Worm (Caenorhabditis elegans) whole organism, L4/young adult: ENCODE measurements around the gene elpc-4.

ENCODE experiments used
- W03F9.2 ChIP-seq: fragments of 150-350 bp; optimal IDR thresholded peaks from 2 replicates; lab custom pipeline; 2014; ENCODE audit warnings: missing biosample characterization, missing genetic modification characterization
- dao-5 ChIP-seq: sonication (generic microtip); optimal IDR thresholded peaks from 2 replicates; lab custom pipeline; 2016; ENCODE audit warnings: missing genotype, missing genetic modification characterization, moderate library complexity, missing compliant biosample characterization
- him-1 ChIP-seq: sonication (generic microtip); optimal IDR thresholded peaks from 2 replicates; lab custom pipeline; 2016; ENCODE audit warnings: missing genotype, missing genetic modification reagents, missing genetic modification characterization, missing compliant biosample characterization

Gene elpc-4

ce11 chrIV:8016694-8017093 is at the start of gene elpc-4:
elpc-4 (plus strand) TSS chrIV:8016994.
- TF ChIP-seq him-1 (no peak), dao-5 (tag; lab: Kevin White, UChicago) (no peak), W03F9.2 (tag; lab: Kevin White, UChicago) (no peak)

ce11 chrIV:7967006-7967405 is 49.8 kb upstream of the elpc-4 start, which contains the start of gene F57H12.5:
F57H12.5 (plus strand) TSS chrIV:7967306.
- TF ChIP-seq W03F9.2 (tag; lab: Kevin White, UChicago) (no peak), him-1 (no peak), dao-5 (tag; lab: Kevin White, UChicago) (no peak)

ce11 chrIV:7976210-7976609 is 40.6 kb upstream of the elpc-4 start, which contains the start of gene F57H12.6:
F57H12.6 (minus strand) TSS chrIV:7976310.
- TF ChIP-seq W03F9.2 (tag; lab: Kevin White, UChicago) (no peak), him-1 (no peak), dao-5 (tag; lab: Kevin White, UChicago) (no peak)

- no peak for TF ChIP-seq W03F9.2 (tag; lab: Kevin White, UChicago)
- no peak for TF ChIP-seq him-1
- TF ChIP-seq dao-5 (tag; lab: Kevin White, UChicago) = no peak
These were observed 39.3 kb upstream of the elpc-4 start, which contains the start of gene ora-1 for ce11 chrIV:7977452-7977940. ora-1 (plus strand) TSS chrIV:7977890.

ce11 chrIV:7979588-7979987 is 37.2 kb upstream of the elpc-4 start, which contains the start of gene unc-24:
unc-24 (plus strand) TSS chrIV:7979870.
- TF ChIP-seq him-1 = no peak
- no peak for TF ChIP-seq W03F9.2 (tag; lab: Kevin White, UChicago)
- TF ChIP-seq dao-5 (tag; lab: Kevin White, UChicago) = no peak

- no peak for TF ChIP-seq dao-5 (tag; lab: Kevin White, UChicago)
- TF ChIP-seq him-1 = no peak
- no peak for TF ChIP-seq W03F9.2 (tag; lab: Kevin White, UChicago)
These were observed 34.7 kb upstream of the elpc-4 start, which contains the start of gene arf-5 for ce11 chrIV:7982024-7982576. arf-5 (plus strand) TSS chrIV:7982526.

ce11 chrIV:7983021-7983420 is 33.8 kb upstream of the elpc-4 start:
- TF ChIP-seq W03F9.2 (tag; lab: Kevin White, UChicago) (no peak), him-1 (no peak), dao-5 (tag; lab: Kevin White, UChicago) (no peak)

- no peak for TF ChIP-seq him-1
- no peak for TF ChIP-seq dao-5 (tag; lab: Kevin White, UChicago)
- TF ChIP-seq W03F9.2 (tag; lab: Kevin White, UChicago) = no peak
These were observed 33.0 kb upstream of the elpc-4 start for ce11 chrIV:7983728-7984346.

ce11 chrIV:7985737-7986136 is 31.1 kb upstream of the elpc-4 start:
- no peak for TF ChIP-seq W03F9.2 (tag; lab: Kevin White, UChicago)
- TF ChIP-seq dao-5 (tag; lab: Kevin White, UChicago) = no peak
- TF ChIP-seq him-1 = no peak

ce11 chrIV:7987083-7987482 is 29.7 kb upstream of the elpc-4 start, which contains the start of gene mec-17:
mec-17 (minus strand) TSS chrIV:7987183.
- TF ChIP-seq W03F9.2 (tag; lab: Kevin White, UChicago) (no peak), dao-5 (tag; lab: Kevin White, UChicago) (no peak), him-1 (no peak)

ce11 chrIV:7988385-7988784 is 28.4 kb upstream of the elpc-4 start, which contains the start of gene col-115:
col-115 (plus strand) TSS chrIV:7988685.
- no peak for TF ChIP-seq dao-5 (tag; lab: Kevin White, UChicago)
- no peak for TF ChIP-seq him-1
- no peak for TF ChIP-seq W03F9.2 (tag; lab: Kevin White, UChicago)

ce11 chrIV:7994715-7995114 is 22.1 kb upstream of the elpc-4 start:
- TF ChIP-seq him-1 (no peak), dao-5 (tag; lab: Kevin White, UChicago) (no peak), W03F9.2 (tag; lab: Kevin White, UChicago) (no peak)

ce11 chrIV:8000763-8001162 is 16.0 kb upstream of the elpc-4 start:
- TF ChIP-seq W03F9.2 (tag; lab: Kevin White, UChicago) (no peak), him-1 (no peak), dao-5 (tag; lab: Kevin White, UChicago) (no peak)

- TF ChIP-seq dao-5 (tag; lab: Kevin White, UChicago) (no peak), W03F9.2 (tag; lab: Kevin White, UChicago) (no peak), him-1 (no peak)
These were observed 12.8 kb upstream of the elpc-4 start, which contains the start of gene rig-4 for ce11 chrIV:8004019-8004418. rig-4 (minus strand) TSS chrIV:8004119.
